Worm (Caenorhabditis elegans) whole organism, L4 larva: ENCODE results near the gene B0252.5.

Experiments used
- F49E8.2 ChIP-seq: sonication (generic microtip); optimal IDR thresholded peaks from 2 replicates; lab custom pipeline; 2016; ENCODE audit warnings: missing compliant biosample characterization, mild to moderate bottlenecking, missing genetic modification characterization, borderline replicate concordance
- Y105C5A.15 ChIP-seq: fragments of 200-800 bp; sonication (Bioruptor generic); IDR thresholded peaks from 2 replicates; pipeline ENCODE4 v1.3.6; 2022; ENCODE audit warnings: missing genetic modification characterization, missing compliant biosample characterization
- Y5F2A.4 ChIP-seq: fragments of 200-800 bp; sonication (Bioruptor generic); optimal IDR thresholded peaks from 2 replicates; lab custom pipeline; 2018; ENCODE audit warnings: mild to moderate bottlenecking, missing genetic modification characterization, missing compliant biosample characterization
- ZK337.2 ChIP-seq: fragments of 200-800 bp; sonication (Bioruptor generic); IDR thresholded peaks from 2 replicates; pipeline ENCODE4 v1.3.6; 2022; ENCODE audit warnings: missing genetic modification reagents, missing genetic modification characterization, missing compliant biosample characterization
- aha-1 ChIP-seq: fragments of 150-350 bp; peaks from one replicate; lab custom pipeline; 2014; ENCODE audit warnings: missing biosample characterization, missing genetic modification characterization
- ama-1 ChIP-seq: fragments of 150-350 bp; optimal IDR thresholded peaks from 2 replicates; lab custom pipeline; 2014; ENCODE audit warnings: inconsistent platforms, mixed read lengths
- arid-1 ChIP-seq: fragments of 200-800 bp; sonication (Bioruptor generic); conservative IDR thresholded peaks from 2 replicates; pipeline ENCODE4 v1.3.6; 2022; ENCODE audit warnings: missing genetic modification reagents, missing genetic modification characterization, missing compliant biosample characterization
- attf-4 ChIP-seq: sonication (generic microtip); optimal IDR thresholded peaks from 3 replicates; lab custom pipeline; 2017; ENCODE audit warnings: missing biosample characterization, missing genetic modification characterization
- ceh-32 ChIP-seq: sonication (generic microtip); optimal IDR thresholded peaks from 2 replicates; lab custom pipeline; 2016; ENCODE audit warnings: mild to moderate bottlenecking, missing genetic modification characterization, missing compliant biosample characterization; ENCODE audit not compliant: poor library complexity
- ceh-82 ChIP-seq: sonication (generic microtip); optimal IDR thresholded peaks from 2 replicates; lab custom pipeline; 2017; ENCODE audit warnings: missing biosample characterization, missing genetic modification characterization
- ces-1 ChIP-seq: fragments of 150-350 bp; sonication (generic microtip); optimal IDR thresholded peaks from 4 replicates; lab custom pipeline; 2014; ENCODE audit warnings: missing biosample characterization, missing genetic modification reagents, missing genetic modification characterization
- cey-2 ChIP-seq: sonication (generic microtip); optimal IDR thresholded peaks from 3 replicates; lab custom pipeline; 2017; ENCODE audit warnings: missing genetic modification characterization, mild to moderate bottlenecking, missing compliant biosample characterization, antibody characterized with exemption, borderline replicate concordance; ENCODE audit not compliant: insufficient read depth
- ctbp-1 ChIP-seq: fragments of 200-800 bp; sonication (Bioruptor generic); IDR thresholded peaks from 2 replicates; pipeline ENCODE4 v1.3.6; 2022; ENCODE audit warnings: missing genetic modification reagents, missing genetic modification characterization, missing compliant biosample characterization
- daf-16 ChIP-seq, 3 experiments: sonication (generic microtip); optimal IDR thresholded peaks; 2 replicates each; lab custom pipeline; 2016 to 2017; ENCODE audit warnings: missing genetic modification characterization in 3 of 3, missing genetic modification reagents in 3 of 3, mild to moderate bottlenecking in 2 of 3, missing compliant biosample characterization in 2 of 3, missing biosample characterization in 1 of 3, moderate library complexity in 1 of 3
- dmd-6 ChIP-seq: fragments of 200-800 bp; sonication (Bioruptor generic); IDR thresholded peaks from 2 replicates; pipeline ENCODE4 v1.3.6; 2022; ENCODE audit warnings: missing genetic modification reagents, missing genetic modification characterization, missing compliant biosample characterization
- dmd-8 ChIP-seq: fragments of 200-800 bp; sonication (Bioruptor generic); IDR thresholded peaks from 2 replicates; pipeline ENCODE4 v1.3.6; 2022; ENCODE audit warnings: missing genetic modification characterization, missing compliant biosample characterization
- dmd-9 ChIP-seq: fragments of 200-800 bp; sonication (Bioruptor generic); IDR thresholded peaks from 2 replicates; pipeline ENCODE4 v1.3.6; 2022; ENCODE audit warnings: missing genetic modification reagents, missing genetic modification characterization, missing compliant biosample characterization
- dpl-1 ChIP-seq: fragments of 150-350 bp; optimal IDR thresholded peaks from 2 replicates; lab custom pipeline; 2014; ENCODE audit warnings: missing biosample characterization, missing genetic modification reagents, missing genetic modification characterization
- dve-1 ChIP-seq: sonication (generic microtip); optimal IDR thresholded peaks from 2 replicates; lab custom pipeline; 2017; ENCODE audit warnings: antibody characterized with exemption, mild to moderate bottlenecking, missing genetic modification characterization, missing compliant biosample characterization; ENCODE audit not compliant: insufficient read depth
- egl-27 ChIP-seq: sonication (generic microtip); optimal IDR thresholded peaks from 3 replicates; lab custom pipeline; 2017; ENCODE audit warnings: missing biosample characterization, missing genetic modification reagents, missing genetic modification characterization
- egl-43 ChIP-seq: fragments of 200-800 bp; sonication (Bioruptor generic); IDR thresholded peaks from 2 replicates; pipeline ENCODE4 v1.3.6; 2022; ENCODE audit warnings: missing genetic modification reagents, missing genetic modification characterization, missing compliant biosample characterization
- hlh-11 ChIP-seq: fragments of 200-800 bp; sonication (Bioruptor generic); optimal IDR thresholded peaks from 2 replicates; lab custom pipeline; 2018; ENCODE audit warnings: mild to moderate bottlenecking, missing genetic modification characterization, missing compliant biosample characterization
- lim-7 ChIP-seq: fragments of 200-800 bp; sonication (Bioruptor generic); IDR thresholded peaks from 2 replicates; pipeline ENCODE4 v1.3.6; 2022; ENCODE audit warnings: missing genetic modification characterization, missing compliant biosample characterization
- lin-1 ChIP-seq: fragments of 200-800 bp; sonication (Bioruptor generic); IDR thresholded peaks from 2 replicates; pipeline ENCODE4 v1.3.6; 2022; ENCODE audit warnings: missing genetic modification reagents, missing genetic modification characterization, missing compliant biosample characterization
- lin-29 ChIP-seq: fragments of 200-800 bp; sonication (Bioruptor generic); IDR thresholded peaks from 2 replicates; pipeline ENCODE4 v1.3.6; 2022; ENCODE audit warnings: missing genetic modification reagents, missing genetic modification characterization, missing compliant biosample characterization
- lsy-2 ChIP-seq, 2 experiments: fragments of 150-350 bp in 1 of 2; sonication (generic microtip) in 1 of 2; optimal IDR thresholded peaks; 2 replicates each; lab custom pipeline; 2014 to 2017; ENCODE audit warnings: missing biosample characterization in 2 of 2, missing genetic modification characterization in 2 of 2
- madf-9 ChIP-seq: fragments of 200-800 bp; sonication (Bioruptor generic); conservative IDR thresholded peaks from 2 replicates; pipeline ENCODE4 v1.3.6; 2022; ENCODE audit warnings: missing genetic modification reagents, missing genetic modification characterization, missing compliant biosample characterization
- mxl-3 ChIP-seq: fragments of 200-800 bp; sonication (Bioruptor generic); optimal IDR thresholded peaks from 2 replicates; lab custom pipeline; 2018; ENCODE audit warnings: mild to moderate bottlenecking, missing genetic modification characterization, missing compliant biosample characterization
- nhr-102 ChIP-seq: sonication (generic microtip); optimal IDR thresholded peaks from 2 replicates; lab custom pipeline; 2016; ENCODE audit warnings: mild to moderate bottlenecking, missing genetic modification characterization, moderate library complexity, missing compliant biosample characterization
- nhr-237 ChIP-seq: sonication (generic microtip); optimal IDR thresholded peaks from 2 replicates; lab custom pipeline; 2017; ENCODE audit warnings: missing biosample characterization, missing genetic modification characterization
- nhr-28 ChIP-seq: fragments of 150-350 bp; optimal IDR thresholded peaks from 2 replicates; lab custom pipeline; 2014; ENCODE audit warnings: missing biosample characterization, missing genetic modification characterization
- nhr-48 ChIP-seq: sonication (generic microtip); optimal IDR thresholded peaks from 2 replicates; lab custom pipeline; 2016; ENCODE audit warnings: mild to moderate bottlenecking, missing genetic modification characterization, missing compliant biosample characterization
- nhr-76 ChIP-seq: fragments of 150-350 bp; optimal IDR thresholded peaks from 2 replicates; lab custom pipeline; 2014; ENCODE audit warnings: missing biosample characterization, missing genetic modification characterization
- nhr-77 ChIP-seq: fragments of 150-350 bp; optimal IDR thresholded peaks from 2 replicates; lab custom pipeline; 2014; ENCODE audit warnings: missing biosample characterization, missing genetic modification characterization
- php-3 ChIP-seq: fragments of 200-800 bp; sonication (Bioruptor generic); IDR thresholded peaks from 2 replicates; pipeline ENCODE4 v1.3.6; 2022; ENCODE audit warnings: missing genetic modification reagents, missing genetic modification characterization, missing compliant biosample characterization
- pqm-1 ChIP-seq: sonication (generic microtip); optimal IDR thresholded peaks from 2 replicates; lab custom pipeline; 2017; ENCODE audit warnings: missing biosample characterization, missing genetic modification characterization
- sdz-12 ChIP-seq: fragments of 200-800 bp; sonication (Bioruptor generic); optimal IDR thresholded peaks from 2 replicates; lab custom pipeline; 2018; ENCODE audit warnings: mild to moderate bottlenecking, missing genetic modification characterization, missing compliant biosample characterization
- skn-1 ChIP-seq: fragments of 150-350 bp; optimal IDR thresholded peaks from 2 replicates; lab custom pipeline; 2014; ENCODE audit warnings: missing biosample characterization, missing genetic modification characterization
- unc-39 ChIP-seq: sonication (generic microtip); optimal IDR thresholded peaks from 2 replicates; lab custom pipeline; 2017; ENCODE audit warnings: missing biosample characterization, missing genetic modification characterization
- unc-62 ChIP-seq, 3 experiments: fragments of 150-350 bp in 1 of 3; sonication (generic microtip); optimal IDR thresholded peaks in 2 of 3; peaks in 1 of 3; 1 replicate in 1 of 3; 2 replicates in 2 of 3; lab custom pipeline; 2014 to 2017; ENCODE audit warnings: missing biosample characterization in 3 of 3, missing genetic modification characterization in 3 of 3, missing genetic modification reagents in 3 of 3, missing genotype in 1 of 3
- zip-2 ChIP-seq: fragments of 150-350 bp; optimal IDR thresholded peaks from 2 replicates; lab custom pipeline; 2014; ENCODE audit warnings: missing biosample characterization, missing genetic modification characterization
- ztf-7 ChIP-seq: fragments of 150-350 bp; optimal IDR thresholded peaks from 2 replicates; lab custom pipeline; 2014; ENCODE audit warnings: missing biosample characterization, missing genetic modification characterization

The B0252.5 gene

ce11 chrII:6919363-6919851 lies 729 bp upstream of the B0252.5 start, which contains the start of gene B0252.1:
TSS of gene B0252.1 (plus strand) at chrII:6919680.
- TF ChIP-seq arid-1 (no peak), dmd-9 (no peak), egl-43 (no peak), daf-16 (GFP tag; optimal IDR thresholded peaks at IDR 0.05; lab: Kevin White, UChicago) (no peak), daf-16 (tag; optimal IDR thresholded peaks at IDR 0.05; lab: Kevin White, UChicago) (peak; percentile 25), F49E8.2 (tag; lab: Kevin White, UChicago) (no peak), pqm-1 (tag; lab: Kevin White, UChicago) (peak; percentile 56), dpl-1 (GFP tag; lab: Kevin White, UChicago) (no peak), zip-2 (tag; lab: Kevin White, UChicago) (no peak), lsy-2 (tag; optimal IDR thresholded peaks at IDR 0.05; lab: Kevin White, UChicago) (no peak), Y105C5A.15 (GFP tag; lab: Robert Waterston, UW) (no peak), nhr-48 (no peak), dmd-6 (GFP tag; lab: Robert Waterston, UW) (peak; percentile 30; the same call in 1 of the 2 replicates), ama-1 (lab: Kevin White, UChicago) (no peak), unc-39 (tag; lab: Kevin White, UChicago) (no peak), ZK337.2 (no peak), hlh-11 (peak; percentile 68), cey-2 (no peak), madf-9 (no peak), egl-27 (tag; lab: Kevin White, UChicago) (no peak), lim-7 (GFP tag; lab: Robert Waterston, UW) (no peak), nhr-28 (tag; lab: Kevin White, UChicago) (peak; percentile 97), Y5F2A.4 (GFP tag; lab: Kevin White, UChicago) (no peak), lin-29 (GFP tag; lab: Robert Waterston, UW) (no peak), attf-4 (no peak), php-3 (GFP tag; lab: Robert Waterston, UW) (peak; percentile 95), dmd-8 (GFP tag; lab: Robert Waterston, UW) (no peak), lin-1 (GFP tag; lab: Robert Waterston, UW) (no peak), ceh-82 (tag; lab: Kevin White, UChicago) (no peak), mxl-3 (GFP tag; lab: Kevin White, UChicago) (peak; percentile 20), aha-1 (tag; lab: Kevin White, UChicago) (peak; percentile 13), dve-1 (tag; lab: Kevin White, UChicago) (no peak), nhr-76 (tag; lab: Kevin White, UChicago) (no peak), ceh-32 (no peak), skn-1 (no peak), ces-1 (GFP tag; lab: Kevin White, UChicago) (no peak), sdz-12 (GFP tag; lab: Kevin White, UChicago) (no peak), unc-62 (GFP tag; optimal IDR thresholded peaks at IDR 0.05 in 1 of 2; lab: Kevin White, UChicago) (no peak), unc-62 (tag; optimal IDR thresholded peaks at IDR 0.05; lab: Kevin White, UChicago) (no peak), nhr-237 (no peak), nhr-102 (tag; lab: Kevin White, UChicago) (peak; percentile 31), nhr-77 (peak; percentile 27), ctbp-1 (no peak)
- TF ChIP-seq, all 104 proteins: peak for 10

- TF ChIP-seq ztf-7 (tag; lab: Kevin White, UChicago) (no peak), aha-1 (tag; lab: Kevin White, UChicago) (peak; percentile 42)
Measured at ce11 chrII:6917710-6918109, 968 bp downstream of the B0252.5 start, which contains the start of gene B0252.11. TSS of gene B0252.11 (minus strand) at chrII:6917810.
